Worm (Caenorhabditis elegans): ENCODE measurements around the gene col-108.

Gene col-108

DNA sequence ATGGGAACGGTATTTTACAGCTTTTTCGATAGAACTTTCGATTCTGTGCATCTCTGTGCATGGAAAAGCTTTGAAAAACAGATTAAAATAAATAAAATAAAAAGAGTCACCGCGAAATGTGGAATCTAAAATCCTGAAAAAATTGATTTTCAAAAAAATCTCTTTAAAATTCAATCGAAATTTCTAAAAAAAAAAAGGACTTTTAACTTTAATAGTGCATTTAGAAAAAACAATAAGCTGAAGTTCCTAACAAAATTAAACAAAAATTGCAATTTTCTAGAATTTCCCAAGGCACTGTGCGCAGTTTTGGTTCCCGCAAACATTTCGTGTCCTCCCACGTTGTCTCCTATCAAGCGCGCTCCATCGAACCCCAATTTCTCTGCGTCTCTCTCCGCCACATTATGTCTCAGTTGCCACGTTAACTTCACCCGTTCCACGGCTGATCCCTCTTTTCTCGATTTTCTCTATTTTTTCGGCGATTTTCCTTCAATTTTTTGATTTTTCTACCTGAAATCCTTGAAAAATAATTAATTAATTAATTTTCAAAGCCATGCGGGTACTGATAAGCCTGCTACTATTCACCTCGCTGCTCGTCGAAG lies 22.8 kb upstream of the col-108 start, which contains the start of the genes Y41D4A.6 and Y41D4A.4 (continued):
- TF ChIP-seq zfp-2 (tag; optimal IDR thresholded peaks at IDR 0.05) = peak; percentile 10
- no peak for TF ChIP-seq R02D3.7 (tag; optimal IDR thresholded peaks at IDR 0.05)
- peak in 1 of 2 experiments; percentile 80 for TF ChIP-seq unc-62 (GFP tag; optimal IDR thresholded peaks at IDR 0.05 in 1 of 2)
- no peak for TF ChIP-seq unc-62 (tag; optimal IDR thresholded peaks at IDR 0.05)
- peak; percentile 78 for TF ChIP-seq lin-13 (GFP tag; optimal IDR thresholded peaks at IDR 0.05)
- no peak for TF ChIP-seq gei-8 (GFP tag; optimal IDR thresholded peaks at IDR 0.05)
- TF ChIP-seq rbr-2 (tag; optimal IDR thresholded peaks at IDR 0.05) = peak; percentile 87
- peak; percentile 75 for TF ChIP-seq dve-1 (tag; optimal IDR thresholded peaks at IDR 0.05; ENCODE audit: insufficient read depth)
- TF ChIP-seq attf-4 (tag; optimal IDR thresholded peaks at IDR 0.05) = no peak
- TF ChIP-seq dpl-1 (GFP tag; optimal IDR thresholded peaks at IDR 0.05) = peak; percentile 68
- TF ChIP-seq zfp-3 (GFP tag; conservative IDR thresholded peaks at IDR 0.05) = no peak
- no peak for TF ChIP-seq tra-1 (GFP tag; IDR thresholded peaks at IDR 0.05)
- TF ChIP-seq nhr-102 (tag; optimal IDR thresholded peaks at IDR 0.05) = peak; percentile 48
- TF ChIP-seq ceh-20 (GFP tag; IDR thresholded peaks at IDR 0.05) = peak; percentile 69
- no peak for TF ChIP-seq ces-1 (GFP tag; optimal IDR thresholded peaks at IDR 0.05)
- no peak for TF ChIP-seq ama-1 (optimal IDR thresholded peaks at IDR 0.05)
- TF ChIP-seq madf-5 (GFP tag; IDR thresholded peaks at IDR 0.05) = 0 out of 4 replicates have a peak, but pooled peaks have one; percentile 8 to 47
- TF ChIP-seq vab-7 (GFP tag; IDR thresholded peaks at IDR 0.05) = peak; percentile 87
- no peak for TF ChIP-seq nhr-111 (GFP tag; optimal IDR thresholded peaks at IDR 0.05)
- no peak for TF ChIP-seq F44E2.7 (GFP tag; IDR thresholded peaks at IDR 0.05)
- TF ChIP-seq spr-1 (tag; optimal IDR thresholded peaks at IDR 0.05) = peak; percentile 43
- peak; percentile 98 for TF ChIP-seq lin-38 (GFP tag; IDR thresholded peaks at IDR 0.05)
- no peak for TF ChIP-seq tag-97 (GFP tag; IDR thresholded peaks at IDR 0.05)
- TF ChIP-seq fkh-10 (GFP tag; optimal IDR thresholded peaks at IDR 0.05) = no peak
- no peak for TF ChIP-seq ZK546.5 (tag; optimal IDR thresholded peaks at IDR 0.05)
- TF ChIP-seq duxl-1 (tag; optimal IDR thresholded peaks at IDR 0.05; ENCODE audit: poor library complexity) = no peak
- TF ChIP-seq mxl-2 (GFP tag; conservative IDR thresholded peaks at IDR 0.05) = no peak
- peak; percentile 77 for TF ChIP-seq nhr-77 (tag; optimal IDR thresholded peaks at IDR 0.05)
- TF ChIP-seq nhr-48 (tag; optimal IDR thresholded peaks at IDR 0.05) = peak; percentile 31
- TF ChIP-seq daf-19 (GFP tag; conservative IDR thresholded peaks at IDR 0.05) = no peak
- TF ChIP-seq ceh-44 (GFP tag; IDR thresholded peaks at IDR 0.05) = peak; percentile 94
- TF ChIP-seq egl-27 (tag; optimal IDR thresholded peaks at IDR 0.05) = no peak
- TF ChIP-seq lin-29 (GFP tag; IDR thresholded peaks at IDR 0.05) = no peak
- 0 out of 2 replicates have a peak, but pooled peaks have one; percentile 48 for TF ChIP-seq lim-7 (GFP tag; IDR thresholded peaks at IDR 0.05)
- peak; percentile 10 for TF ChIP-seq ztf-7 (tag; optimal IDR thresholded peaks at IDR 0.05)
- TF ChIP-seq lin-1 (GFP tag; IDR thresholded peaks at IDR 0.05) = no peak
- no peak for TF ChIP-seq cey-2 (tag; optimal IDR thresholded peaks at IDR 0.05; ENCODE audit: borderline replicate concordance, insufficient read depth)
- TF ChIP-seq egl-43 (GFP tag; IDR thresholded peaks at IDR 0.05) = peak; percentile 64; the same call in 1 of the 2 replicates
- TF ChIP-seq T20F7.1 (GFP tag; optimal IDR thresholded peaks at IDR 0.05) = peak; percentile 73
- TF ChIP-seq T26A8.4 (GFP tag; IDR thresholded peaks at IDR 0.05) = 0 out of 2 replicates have a peak, but pooled peaks have one; percentile 22
- TF ChIP-seq F37D6.2 (tag; optimal IDR thresholded peaks at IDR 0.05) = peak; percentile 54
- peak; percentile 40 to 78 for TF ChIP-seq mdl-1 (tag; optimal IDR thresholded peaks at IDR 0.05)
- peak; percentile 73 for TF ChIP-seq nhr-6 (tag; optimal IDR thresholded peaks at IDR 0.05)
- TF ChIP-seq nhr-76 (tag; optimal IDR thresholded peaks at IDR 0.05) = no peak
- TF ChIP-seq dmd-6 (GFP tag; IDR thresholded peaks at IDR 0.05) = peak; percentile 43; the same call in 1 of the 2 replicates
- TF ChIP-seq pha-4 (GFP tag; IDR thresholded peaks at IDR 0.05) = 0 out of 2 replicates have a peak, but pooled peaks have one; percentile 54
- peak; percentile 54 for TF ChIP-seq pha-4 (tag; optimal IDR thresholded peaks at IDR 0.05)

Data from whole organism, L4 larva.